Worm (Caenorhabditis elegans) whole organism, young adult: ENCODE results near the gene nhr-126.

Experiments used
- B0019.2 ChIP-seq: fragments of 200-800 bp; sonication (Bioruptor generic); conservative IDR thresholded peaks from 2 replicates; pipeline ENCODE4 v1.3.6; 2022; ENCODE audit warnings: missing genetic modification reagents, missing genetic modification characterization, missing compliant biosample characterization
- B0336.3 ChIP-seq: fragments of 200-800 bp; sonication (Bioruptor generic); IDR thresholded peaks from 2 replicates; pipeline ENCODE4 v1.3.6; 2022; ENCODE audit warnings: missing genetic modification characterization, missing compliant biosample characterization
- C17E4.6 ChIP-seq: fragments of 200-800 bp; sonication (Bioruptor generic); IDR thresholded peaks from 2 replicates; pipeline ENCODE4 v1.3.6; 2022; ENCODE audit warnings: missing genetic modification reagents, missing genetic modification characterization, missing compliant biosample characterization
- D2030.7 ChIP-seq: fragments of 200-800 bp; sonication (Bioruptor generic); IDR thresholded peaks from 2 replicates; pipeline ENCODE4 v1.3.6; 2022; ENCODE audit warnings: missing genetic modification reagents, missing genetic modification characterization, missing compliant biosample characterization
- F10E7.11 ChIP-seq: sonication (generic microtip); optimal IDR thresholded peaks from 2 replicates; lab custom pipeline; 2017; ENCODE audit warnings: mild to moderate bottlenecking, missing genetic modification characterization, moderate library complexity, missing compliant biosample characterization
- F37B4.10 ChIP-seq: fragments of 200-800 bp; sonication (Bioruptor generic); IDR thresholded peaks from 2 replicates; pipeline ENCODE4 v1.3.6; 2022; ENCODE audit warnings: missing genetic modification characterization, missing compliant biosample characterization
- F39B2.1 ChIP-seq: fragments of 200-800 bp; sonication (Bioruptor generic); IDR thresholded peaks from 2 replicates; pipeline ENCODE4 v1.3.6; 2022; ENCODE audit warnings: missing genetic modification reagents, missing genetic modification characterization, missing compliant biosample characterization
- Y53F4B.3 ChIP-seq: fragments of 200-800 bp; sonication (Bioruptor generic); IDR thresholded peaks from 2 replicates; pipeline ENCODE4 v1.3.6; 2022; ENCODE audit warnings: missing genetic modification reagents, missing genetic modification characterization, missing compliant biosample characterization
- ama-1 ChIP-seq, 3 experiments: fragments of 150-350 bp in 1 of 3; sonication (generic microtip) in 2 of 3; optimal IDR thresholded peaks; 2 replicates each; lab custom pipeline; 2014 to 2018; ENCODE audit warnings: missing biosample characterization in 2 of 3, missing genetic modification characterization in 2 of 3, missing genetic modification reagents in 2 of 3
- attf-5 ChIP-seq: fragments of 200-800 bp; sonication (Bioruptor generic); optimal IDR thresholded peaks from 2 replicates; lab custom pipeline; 2018; ENCODE audit warnings: mild to moderate bottlenecking, missing genetic modification characterization, missing compliant biosample characterization
- attf-6 ChIP-seq: fragments of 200-800 bp; sonication (Bioruptor generic); IDR thresholded peaks from 2 replicates; pipeline ENCODE4 v1.3.6; 2022; ENCODE audit warnings: missing genetic modification reagents, missing genetic modification characterization, missing compliant biosample characterization
- bed-1 ChIP-seq: fragments of 200-800 bp; sonication (Bioruptor generic); IDR thresholded peaks from 2 replicates; pipeline ENCODE4 v1.3.6; 2022; ENCODE audit warnings: missing genetic modification reagents, missing genetic modification characterization, missing compliant biosample characterization
- cebp-1 ChIP-seq, 2 experiments: fragments of 200-800 bp in 1 of 2; sonication (Bioruptor generic) in 1 of 2; sonication (generic microtip) in 1 of 2; IDR thresholded peaks in 1 of 2; optimal IDR thresholded peaks in 1 of 2; 2 replicates each; pipeline versions ENCODE4 v1.3.6 to Lab custom; 2017 to 2022; ENCODE audit warnings: missing compliant biosample characterization in 2 of 2, missing genetic modification characterization in 2 of 2, mild to moderate bottlenecking in 1 of 2, missing genetic modification reagents in 1 of 2, moderate library complexity in 1 of 2
- ceh-100 ChIP-seq: fragments of 200-800 bp; sonication (Bioruptor generic); IDR thresholded peaks from 2 replicates; pipeline ENCODE4 v1.3.6; 2022; ENCODE audit warnings: missing genetic modification reagents, missing genetic modification characterization, missing compliant biosample characterization
- ceh-27 ChIP-seq: fragments of 200-800 bp; sonication (Bioruptor generic); optimal IDR thresholded peaks from 2 replicates; lab custom pipeline; 2018; ENCODE audit warnings: mild to moderate bottlenecking, missing genetic modification characterization, moderate library complexity, missing compliant biosample characterization
- die-1 ChIP-seq: sonication (generic microtip); optimal IDR thresholded peaks from 2 replicates; lab custom pipeline; 2016; ENCODE audit warnings: missing genotype, mild to moderate bottlenecking, missing genetic modification characterization, missing compliant biosample characterization
- fkh-3 ChIP-seq: sonication (generic microtip); optimal IDR thresholded peaks from 2 replicates; lab custom pipeline; 2016; ENCODE audit warnings: mild to moderate bottlenecking, missing genetic modification characterization, missing compliant biosample characterization
- hlh-12 ChIP-seq: sonication (generic microtip); optimal IDR thresholded peaks from 2 replicates; lab custom pipeline; 2016; ENCODE audit warnings: missing genetic modification characterization, missing compliant biosample characterization
- hmg-1.2 ChIP-seq: fragments of 200-800 bp; sonication (Bioruptor generic); IDR thresholded peaks from 2 replicates; pipeline ENCODE4 v1.3.6; 2022; ENCODE audit warnings: missing genetic modification reagents, missing genetic modification characterization, missing compliant biosample characterization
- lag-1 ChIP-seq: fragments of 200-800 bp; sonication (Bioruptor generic); IDR thresholded peaks from 2 replicates; pipeline ENCODE4 v1.3.6; 2022; ENCODE audit warnings: missing genetic modification reagents, missing genetic modification characterization, missing compliant biosample characterization
- let-526 ChIP-seq: fragments of 200-800 bp; sonication (Bioruptor generic); IDR thresholded peaks from 2 replicates; pipeline ENCODE4 v1.3.6; 2022; ENCODE audit warnings: missing genetic modification reagents, missing genetic modification characterization, missing compliant biosample characterization
- lin-35 ChIP-seq, 3 experiments: fragments of 150-350 bp in 2 of 3; sonication (generic microtip) in 1 of 3; optimal IDR thresholded peaks; 2 replicates each; lab custom pipeline; 2014 to 2018; ENCODE audit warnings: missing biosample characterization in 3 of 3, missing genetic modification characterization in 3 of 3, missing genetic modification reagents in 3 of 3
- lin-54 ChIP-seq: fragments of 200-800 bp; sonication (Bioruptor generic); optimal IDR thresholded peaks from 2 replicates; lab custom pipeline; 2018; ENCODE audit warnings: mild to moderate bottlenecking, missing genetic modification characterization, missing compliant biosample characterization
- mel-28 ChIP-seq: sonication (generic microtip); optimal IDR thresholded peaks from 2 replicates; lab custom pipeline; 2016; ENCODE audit warnings: borderline replicate concordance, mild to moderate bottlenecking, missing genetic modification characterization, missing compliant biosample characterization
- mes-4 ChIP-seq: sonication (generic microtip); optimal IDR thresholded peaks from 2 replicates; lab custom pipeline; 2016; ENCODE audit warnings: missing genotype, missing genetic modification characterization, missing compliant biosample characterization
- nhr-80 ChIP-seq: sonication (generic microtip); optimal IDR thresholded peaks from 2 replicates; lab custom pipeline; 2016; ENCODE audit warnings: missing genetic modification characterization, missing compliant biosample characterization
- nhr-90 ChIP-seq: sonication (generic microtip); optimal IDR thresholded peaks from 2 replicates; lab custom pipeline; 2016; ENCODE audit warnings: missing genotype, mild to moderate bottlenecking, missing genetic modification characterization, missing compliant biosample characterization
- pha-4 ChIP-seq: fragments of 150-350 bp; sonication (generic microtip); optimal IDR thresholded peaks from 2 replicates; lab custom pipeline; 2014; ENCODE audit warnings: missing biosample characterization, missing genetic modification reagents, missing genetic modification characterization
- somi-1 ChIP-seq: fragments of 200-800 bp; sonication (Bioruptor generic); optimal IDR thresholded peaks from 2 replicates; lab custom pipeline; 2018; ENCODE audit warnings: mild to moderate bottlenecking, missing genetic modification characterization, missing compliant biosample characterization
- sptf-2 ChIP-seq: fragments of 200-800 bp; sonication (Bioruptor generic); optimal IDR thresholded peaks from 2 replicates; lab custom pipeline; 2018; ENCODE audit warnings: mild to moderate bottlenecking, missing genetic modification characterization, missing compliant biosample characterization
- tbx-9 ChIP-seq: sonication (generic microtip); optimal IDR thresholded peaks from 2 replicates; lab custom pipeline; 2016; ENCODE audit warnings: borderline replicate concordance, missing genetic modification characterization, inconsistent platforms, missing compliant biosample characterization

nhr-126 gene

ce11 chrV:2216927-2217326 is 12.0 kb upstream of the nhr-126 start (continued):
- no peak for TF ChIP-seq sptf-2 (GFP tag; lab: Kevin White, UChicago)
- TF ChIP-seq, all 124 proteins: peak for 0

DNA sequence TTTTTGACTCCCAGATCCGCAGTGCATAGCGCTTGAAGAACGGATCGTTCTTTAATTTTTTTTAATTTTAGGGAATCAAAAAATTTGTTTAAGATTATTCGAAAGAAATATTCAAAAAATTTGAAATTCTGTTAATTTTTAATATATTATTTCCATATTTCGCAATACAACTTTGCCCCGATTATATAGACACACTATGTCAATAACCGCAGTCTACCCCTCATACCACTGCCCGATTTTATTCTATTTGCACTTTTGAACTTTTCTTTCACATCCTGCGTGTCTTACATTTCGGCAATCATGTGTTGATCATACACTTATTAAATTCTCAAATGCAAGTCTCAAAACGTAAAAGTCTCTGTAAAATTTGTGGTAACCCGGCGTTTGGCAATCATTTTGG is 10.1 kb upstream of the nhr-126 start, which contains the start of gene nhr-56:
TSS of gene nhr-56 (plus strand) at position 202 of the 400 bp plus-strand sequence.
- TF ChIP-seq cebp-1 (GFP tag; IDR thresholded peaks at IDR 0.05; lab: Robert Waterston, UW) (peak; percentile 94), cebp-1 (tag; optimal IDR thresholded peaks at IDR 0.05; lab: Kevin White, UChicago) (peak; percentile 98), lin-54 (GFP tag; lab: Kevin White, UChicago) (no peak), hmg-1.2 (GFP tag; lab: Robert Waterston, UW) (peak; percentile 23; the same call in 1 of the 2 replicates), nhr-80 (tag; lab: Kevin White, UChicago) (peak; percentile 68), ceh-27 (peak; percentile 17), F10E7.11 (tag; lab: Kevin White, UChicago) (no peak), attf-5 (GFP tag; lab: Kevin White, UChicago) (peak; percentile 91), pha-4 (tag; lab: Kevin White, UChicago) (no peak)

- TF ChIP-seq mel-28 (tag; lab: Kevin White, UChicago) (no peak), attf-6 (GFP tag; lab: Robert Waterston, UW) (no peak), mes-4 (tag; lab: Kevin White, UChicago) (no peak), somi-1 (no peak), let-526 (no peak), F39B2.1 (no peak)
Observed at ce11 chrV:2221764-2222163, 7.1 kb upstream of the nhr-126 start, which contains the start of gene nhr-128. Gene nhr-128 (plus strand): TSS chrV:2222064.

DNA sequence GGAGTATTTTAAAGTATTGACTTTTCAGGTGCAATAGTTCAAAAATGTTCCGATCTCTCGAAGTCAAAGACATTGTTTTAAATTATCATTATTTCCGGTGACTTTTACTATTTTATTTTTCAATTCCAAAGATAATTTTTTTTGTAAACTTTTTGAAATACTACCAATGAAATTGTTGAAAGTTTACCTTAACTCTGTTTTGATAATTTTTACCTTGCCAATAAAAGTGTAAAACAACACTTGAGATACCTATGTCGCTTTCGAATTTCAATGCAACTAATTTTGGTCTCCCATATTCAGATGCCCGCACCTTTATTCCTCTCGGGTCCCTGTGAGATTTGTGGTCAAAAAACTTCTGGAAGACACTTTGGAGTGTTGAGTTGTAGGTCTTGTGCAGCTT is 3.8 kb upstream of the nhr-126 start, which contains the start of gene nhr-103:
TSS of gene nhr-103 (plus strand) at position 301 of the 400 bp plus-strand sequence.
- no peak for TF ChIP-seq F37B4.10
- no peak for TF ChIP-seq hmg-1.2 (GFP tag; lab: Robert Waterston, UW)
- TF ChIP-seq Y53F4B.3, result no peak
- no peak for TF ChIP-seq B0019.2 (GFP tag; lab: Robert Waterston, UW)
- no peak for TF ChIP-seq hlh-12
- no peak for TF ChIP-seq D2030.7 (GFP tag; lab: Robert Waterston, UW)
- no peak for TF ChIP-seq ama-1 (optimal IDR thresholded peaks at IDR 0.05; lab: Kevin White, UChicago)
- TF ChIP-seq ama-1 (GFP tag; optimal IDR thresholded peaks at IDR 0.05; lab: Kevin White, UChicago), result no peak
- no peak for TF ChIP-seq bed-1 (GFP tag; lab: Robert Waterston, UW)
- TF ChIP-seq, all 124 proteins: peak for 0

- TF ChIP-seq B0336.3 (no peak), nhr-90 (tag; lab: Kevin White, UChicago) (no peak), F10E7.11 (tag; lab: Kevin White, UChicago) (no peak), mel-28 (tag; lab: Kevin White, UChicago) (no peak), lin-54 (GFP tag; lab: Kevin White, UChicago) (no peak), tbx-9 (no peak), die-1 (tag; lab: Kevin White, UChicago) (no peak), D2030.7 (GFP tag; lab: Robert Waterston, UW) (no peak), lin-35 (GFP tag; optimal IDR thresholded peaks at IDR 0.05; lab: Kevin White, UChicago) (no peak), lag-1 (GFP tag; lab: Robert Waterston, UW) (no peak), ceh-100 (GFP tag; lab: Robert Waterston, UW) (no peak), C17E4.6 (GFP tag; lab: Robert Waterston, UW) (no peak), F37B4.10 (no peak), bed-1 (GFP tag; lab: Robert Waterston, UW) (no peak), fkh-3 (no peak)
Observed at ce11 chrV:2226903-2227302, 2.0 kb upstream of the nhr-126 start, which contains the start of gene nhr-18. Gene nhr-18 (plus strand): TSS chrV:2227203.
